Fruit fly (Drosophila melanogaster) whole organism, embryonic: ENCODE measurements around the gene CG42366.

Source experiments
- Adf1 ChIP-seq: fragments of 200-800 bp; sonication (Bioruptor generic); IDR thresholded peaks from 2 replicates; pipeline ENCODE4 v1.3.6; 2022; ENCODE audit warnings: missing biosample characterization, missing genetic modification characterization
- BEAF-32 ChIP-seq: fragments of 200-800 bp; sonication (Bioruptor generic); optimal IDR thresholded peaks from 3 replicates; lab custom pipeline; 2017; ENCODE audit warnings: missing biosample characterization, missing genetic modification characterization, mild to moderate bottlenecking, moderate library complexity, missing genetic modification reagents
- Bdp1 ChIP-seq: fragments of 200-800 bp; sonication (Bioruptor generic); optimal IDR thresholded peaks from 3 replicates; lab custom pipeline; 2016; ENCODE audit warnings: missing biosample characterization, missing genetic modification characterization
- CG10431 ChIP-seq: fragments of 200-800 bp; sonication (Bioruptor generic); optimal IDR thresholded peaks from 3 replicates; lab custom pipeline; 2018; ENCODE audit warnings: missing biosample characterization, mild to moderate bottlenecking, missing genetic modification characterization
- CG11085 ChIP-seq: fragments of 200-800 bp; sonication (Bioruptor generic); IDR thresholded peaks from 2 replicates; pipeline ENCODE4 v1.3.6; 2022; ENCODE audit warnings: missing biosample characterization, missing genetic modification characterization
- CG11504 ChIP-seq: fragments of 200-800 bp; sonication (Bioruptor generic); optimal IDR thresholded peaks from 3 replicates; lab custom pipeline; 2019; ENCODE audit warnings: missing biosample characterization, mild to moderate bottlenecking, missing genetic modification characterization, moderate library complexity
- CG13296 ChIP-seq: fragments of 200-800 bp; sonication (Bioruptor generic); optimal IDR thresholded peaks from 3 replicates; lab custom pipeline; 2018; ENCODE audit warnings: missing biosample characterization, mild to moderate bottlenecking, missing genetic modification characterization
- CG1602 ChIP-seq: fragments of 200-800 bp; sonication (Bioruptor generic); optimal IDR thresholded peaks from 3 replicates; lab custom pipeline; 2016; ENCODE audit warnings: missing biosample characterization, missing genetic modification characterization
- CG17359 ChIP-seq: fragments of 200-800 bp; sonication (Bioruptor generic); optimal IDR thresholded peaks from 3 replicates; lab custom pipeline; 2018; ENCODE audit warnings: missing biosample characterization, mild to moderate bottlenecking, missing genetic modification characterization, moderate library complexity
- CG17912 ChIP-seq: fragments of 200-800 bp; sonication (Bioruptor generic); optimal IDR thresholded peaks from 2 replicates; lab custom pipeline; 2018; ENCODE audit warnings: missing biosample characterization, mild to moderate bottlenecking, missing genetic modification characterization
- CG18011 ChIP-seq: fragments of 200-800 bp; sonication (Bioruptor generic); optimal IDR thresholded peaks from 2 replicates; lab custom pipeline; 2017; ENCODE audit warnings: missing biosample characterization, missing genetic modification characterization, mild to moderate bottlenecking, moderate library complexity, missing genotype
- CG1832 ChIP-seq: fragments of 200-800 bp; sonication (Bioruptor generic); optimal IDR thresholded peaks from 2 replicates; lab custom pipeline; 2017; ENCODE audit warnings: missing biosample characterization, mild to moderate bottlenecking, missing genetic modification characterization, inconsistent platforms
- CG18476 ChIP-seq: fragments of 200-800 bp; sonication (Bioruptor generic); optimal IDR thresholded peaks from 2 replicates; lab custom pipeline; 2016; ENCODE audit warnings: missing biosample characterization, mild to moderate bottlenecking, missing genetic modification characterization
- CG30020 ChIP-seq: fragments of 200-800 bp; optimal IDR thresholded peaks from 2 replicates; lab custom pipeline; 2019; ENCODE audit warnings: missing biosample characterization, mild to moderate bottlenecking, missing genetic modification characterization, moderate library complexity
- CG31365 ChIP-seq: fragments of 200-800 bp; sonication (Bioruptor generic); optimal IDR thresholded peaks from 2 replicates; lab custom pipeline; 2018; ENCODE audit warnings: missing biosample characterization, mild to moderate bottlenecking, missing genetic modification characterization
- CG5245 ChIP-seq: fragments of 200-800 bp; sonication (Bioruptor generic); optimal IDR thresholded peaks from 3 replicates; lab custom pipeline; 2016; ENCODE audit warnings: missing biosample characterization, missing genetic modification characterization
- Chrac-16 ChIP-seq: fragments of 200-800 bp; sonication (Bioruptor generic); optimal IDR thresholded peaks from 3 replicates; lab custom pipeline; 2016; ENCODE audit warnings: missing biosample characterization, missing genetic modification characterization
- Dip2 ChIP-seq: fragments of 200-800 bp; sonication (Bioruptor generic); IDR thresholded peaks from 2 replicates; pipeline ENCODE4 v1.3.6; 2022; ENCODE audit warnings: missing biosample characterization, missing genetic modification characterization
- Gug ChIP-seq: fragments of 200-800 bp; sonication (Bioruptor generic); IDR thresholded peaks from 4 replicates; pipeline ENCODE4 v1.3.6; 2022; ENCODE audit warnings: missing biosample characterization, missing genetic modification characterization
- HLH3B ChIP-seq: fragments of 200-800 bp; sonication (Bioruptor generic); IDR thresholded peaks from 2 replicates; pipeline ENCODE4 v1.3.6; 2022; ENCODE audit warnings: missing biosample characterization, missing genetic modification characterization
- Hr51 ChIP-seq, 2 experiments: fragments of 200-800 bp; sonication (Bioruptor generic); optimal IDR thresholded peaks; 2 replicates in 1 of 2; 3 replicates in 1 of 2; lab custom pipeline; 2016 to 2018; ENCODE audit warnings: missing biosample characterization in 2 of 2, missing genetic modification characterization in 2 of 2, mild to moderate bottlenecking in 1 of 2, moderate library complexity in 1 of 2
- Max ChIP-seq: fragments of 200-800 bp; sonication (Bioruptor generic); optimal IDR thresholded peaks from 2 replicates; lab custom pipeline; 2016; ENCODE audit warnings: missing biosample characterization, mild to moderate bottlenecking, missing genetic modification characterization
- Mes4 ChIP-seq: fragments of 200-800 bp; sonication (Bioruptor generic); optimal IDR thresholded peaks from 2 replicates; lab custom pipeline; 2016; ENCODE audit warnings: missing biosample characterization, missing genetic modification characterization
- Mrtf ChIP-seq: fragments of 200-800 bp; sonication (Bioruptor generic); IDR thresholded peaks from 3 replicates; pipeline ENCODE4 v1.3.6; 2022; ENCODE audit warnings: missing biosample characterization, missing genetic modification characterization
- Nf-YB ChIP-seq: fragments of 200-800 bp; sonication (Bioruptor generic); optimal IDR thresholded peaks from 3 replicates; lab custom pipeline; 2019; ENCODE audit warnings: missing biosample characterization, mild to moderate bottlenecking, missing genetic modification characterization, moderate library complexity
- NfI ChIP-seq: fragments of 200-800 bp; sonication (Bioruptor generic); optimal IDR thresholded peaks from 3 replicates; lab custom pipeline; 2018; ENCODE audit warnings: missing biosample characterization, mild to moderate bottlenecking, missing genetic modification characterization, moderate library complexity
- Optix ChIP-seq: fragments of 200-800 bp; sonication (Bioruptor generic); IDR thresholded peaks from 3 replicates; pipeline ENCODE4 v1.3.6; 2022; ENCODE audit warnings: missing biosample characterization, missing genetic modification characterization
- Sin3A ChIP-seq: fragments of >200 bp; optimal IDR thresholded peaks from 2 replicates; lab custom pipeline; 2018
- Sox100B ChIP-seq: fragments of 200-800 bp; sonication (Bioruptor generic); optimal IDR thresholded peaks from 3 replicates; lab custom pipeline; 2018; ENCODE audit warnings: missing biosample characterization, mild to moderate bottlenecking, missing genetic modification characterization
- Vsx1 ChIP-seq: fragments of 200-800 bp; sonication (Bioruptor generic); optimal IDR thresholded peaks from 2 replicates; lab custom pipeline; 2017; ENCODE audit warnings: missing biosample characterization, mild to moderate bottlenecking, missing genetic modification characterization, missing genetic modification reagents
- aop ChIP-seq: fragments of 200-800 bp; sonication (Bioruptor generic); IDR thresholded peaks from 2 replicates; pipeline ENCODE4 v1.3.6; 2022; ENCODE audit warnings: missing biosample characterization, missing genetic modification characterization
- bcd ChIP-seq: fragments of 200-800 bp; sonication (Bioruptor generic); optimal IDR thresholded peaks from 2 replicates; lab custom pipeline; 2017; ENCODE audit warnings: missing biosample characterization, mild to moderate bottlenecking, missing genetic modification characterization
- br ChIP-seq: fragments of >200 bp; optimal IDR thresholded peaks from 2 replicates; lab custom pipeline; 2017
- cg ChIP-seq: fragments of 200-800 bp; sonication (Bioruptor generic); optimal IDR thresholded peaks from 3 replicates; lab custom pipeline; 2019; ENCODE audit warnings: missing biosample characterization, mild to moderate bottlenecking, missing genetic modification characterization, moderate library complexity
- crol ChIP-seq: fragments of 200-800 bp; sonication (Bioruptor generic); IDR thresholded peaks from 2 replicates; pipeline ENCODE4 v1.3.6; 2022; ENCODE audit warnings: missing biosample characterization, missing genetic modification characterization
- dm ChIP-seq: fragments of 200-800 bp; sonication (Bioruptor generic); optimal IDR thresholded peaks from 3 replicates; lab custom pipeline; 2016; ENCODE audit warnings: missing biosample characterization, missing genetic modification characterization
- dpn ChIP-seq, 2 experiments: fragments of 200-800 bp; sonication (Bioruptor generic); optimal IDR thresholded peaks; 3 replicates each; lab custom pipeline; 2016; ENCODE audit warnings: missing biosample characterization in 2 of 2, missing genetic modification characterization in 2 of 2
- dysf ChIP-seq: fragments of 200-800 bp; sonication (Bioruptor generic); IDR thresholded peaks from 3 replicates; pipeline ENCODE4 v1.3.6; 2022; ENCODE audit warnings: missing biosample characterization, missing genetic modification characterization
- fd3F ChIP-seq: fragments of 200-800 bp; sonication (Bioruptor generic); optimal IDR thresholded peaks from 2 replicates; lab custom pipeline; 2018; ENCODE audit warnings: missing biosample characterization, mild to moderate bottlenecking, missing genetic modification characterization, moderate library complexity
- gro ChIP-seq: fragments of 200-800 bp; sonication (Bioruptor generic); optimal IDR thresholded peaks from 2 replicates; lab custom pipeline; 2016; ENCODE audit warnings: missing biosample characterization, missing genetic modification characterization
- klu ChIP-seq: fragments of 200-800 bp; sonication (Bioruptor generic); IDR thresholded peaks from 2 replicates; pipeline ENCODE4 v1.3.6; 2022; ENCODE audit warnings: missing biosample characterization, missing genetic modification characterization
- oc ChIP-seq: fragments of 200-800 bp; sonication (Bioruptor generic); optimal IDR thresholded peaks from 2 replicates; lab custom pipeline; 2018; ENCODE audit warnings: missing biosample characterization, mild to moderate bottlenecking, missing genetic modification characterization, moderate library complexity
- pho ChIP-seq: fragments of 200-800 bp; sonication (Bioruptor generic); optimal IDR thresholded peaks from 2 replicates; lab custom pipeline; 2016; ENCODE audit warnings: missing biosample characterization, missing genetic modification characterization
- sqz ChIP-seq: fragments of 200-800 bp; sonication (Bioruptor generic); optimal IDR thresholded peaks from 3 replicates; lab custom pipeline; 2018; ENCODE audit warnings: missing biosample characterization, mild to moderate bottlenecking, missing genetic modification characterization
- tap ChIP-seq: fragments of 200-800 bp; optimal IDR thresholded peaks from 3 replicates; lab custom pipeline; 2019; ENCODE audit warnings: missing biosample characterization, mild to moderate bottlenecking, missing genetic modification characterization, moderate library complexity
- trem ChIP-seq: fragments of 200-800 bp; optimal IDR thresholded peaks from 3 replicates; lab custom pipeline; 2019; ENCODE audit warnings: missing biosample characterization, mild to moderate bottlenecking, missing genetic modification characterization, moderate library complexity
- unc-4 ChIP-seq: fragments of 200-800 bp; sonication (Bioruptor generic); IDR thresholded peaks from 2 replicates; pipeline ENCODE4 v1.3.6; 2022; ENCODE audit warnings: missing biosample characterization, missing genetic modification characterization; ENCODE audit not compliant: partially characterized antibody
- vvl ChIP-seq: fragments of 200-800 bp; sonication (Bioruptor generic); IDR thresholded peaks from 2 replicates; pipeline ENCODE4 v1.3.6; 2022; ENCODE audit warnings: missing biosample characterization, missing genetic modification characterization
- zen2 ChIP-seq: fragments of 200-800 bp; sonication (Bioruptor generic); IDR thresholded peaks from 3 replicates; pipeline ENCODE4 v1.3.6; 2022; ENCODE audit warnings: missing biosample characterization, missing genetic modification characterization; ENCODE audit not compliant: partially characterized antibody

The CG42366 gene

dm6 chr2L:9966983-9967737 lies 42.2 kb downstream of the CG42366 start, which contains the start of the genes Dref and RpL13 (continued):
- TF ChIP-seq crol (GFP tag; lab: Robert Waterston, UW) (peak; percentile 43), Max (GFP tag; lab: Kevin White, UChicago) (peak; percentile 73), CG5245 (peak; percentile 46), Vsx1 (GFP tag; lab: Kevin White, UChicago) (peak; percentile 93), CG18476 (GFP tag; lab: Kevin White, UChicago) (peak; percentile 68), CG1832 (GFP tag; lab: Kevin White, UChicago) (no peak), Mes4 (GFP tag; lab: Kevin White, UChicago) (peak; percentile 95), dysf (GFP tag; lab: Robert Waterston, UW) (peak; percentile 73; the same call in 2 of the 3 replicates), Adf1 (GFP tag; lab: Robert Waterston, UW) (peak; percentile 50), Sin3A (lab: Kevin White, UChicago) (peak; percentile 83), HLH3B (GFP tag; lab: Robert Waterston, UW) (peak; percentile 52; the same call in 1 of the 2 replicates), BEAF-32 (GFP tag; lab: Kevin White, UChicago) (peak; percentile 84), trem (tag; lab: Kevin White, UChicago) (peak; percentile 85), CG31365 (tag; lab: Kevin White, UChicago) (peak; percentile 85), Sox100B (GFP tag; lab: Kevin White, UChicago) (peak; percentile 93), CG17359 (peak; percentile 85), klu (GFP tag; lab: Robert Waterston, UW) (peak; percentile 41; the same call in 1 of the 2 replicates), CG30020 (peak; percentile 80), aop (no peak), Bdp1 (GFP tag; lab: Kevin White, UChicago) (peak; percentile 64), tap (peak; percentile 79), CG10431 (GFP tag; lab: Kevin White, UChicago) (peak; percentile 94), fd3F (peak; percentile 74), br (lab: Kevin White, UChicago) (no peak), dpn (GFP tag; optimal IDR thresholded peaks at IDR 0.05; lab: Kevin White, UChicago) (peak; percentile 64 to 88), Hr51 (GFP tag; optimal IDR thresholded peaks at IDR 0.05; lab: Kevin White, UChicago) (peak; percentile 81 to 88), CG18011 (GFP tag; lab: Kevin White, UChicago) (peak; percentile 85), Gug (peak; percentile 13; the same call in 1 of the 4 replicates), Dip2 (GFP tag; lab: Robert Waterston, UW) (no peak), sqz (GFP tag; lab: Kevin White, UChicago) (peak; percentile 96), dm (peak; percentile 96), unc-4 (GFP tag; lab: Robert Waterston, UW) (peak; percentile 73), NfI (GFP tag; lab: Kevin White, UChicago) (peak; percentile 94), CG11085 (peak; percentile 49; the same call in 1 of the 2 replicates), bcd (peak; percentile 91), gro (GFP tag; lab: Kevin White, UChicago) (peak; percentile 91), Chrac-16 (GFP tag; lab: Kevin White, UChicago) (peak; percentile 58), CG1602 (GFP tag; lab: Kevin White, UChicago) (peak; percentile 36), CG13296 (GFP tag; lab: Kevin White, UChicago) (peak; percentile 97), cg (no peak), Nf-YB (GFP tag; lab: Kevin White, UChicago) (peak; percentile 74), Optix (peak; percentile 65), CG11504 (tag; lab: Kevin White, UChicago) (no peak), Mrtf (GFP tag; lab: Robert Waterston, UW) (peak; percentile 52; the same call in 1 of the 3 replicates), zen2 (GFP tag; lab: Robert Waterston, UW) (no peak; the same call in 2 of the 3 replicates), CG17912 (GFP tag; lab: Kevin White, UChicago) (peak; percentile 96), vvl (peak; percentile 90), pho (GFP tag; lab: Kevin White, UChicago) (peak; percentile 89), oc (peak; percentile 60)
